Fruit fly (Drosophila melanogaster): ENCODE data around the gene CG11656.

Gene CG11656

DNA sequence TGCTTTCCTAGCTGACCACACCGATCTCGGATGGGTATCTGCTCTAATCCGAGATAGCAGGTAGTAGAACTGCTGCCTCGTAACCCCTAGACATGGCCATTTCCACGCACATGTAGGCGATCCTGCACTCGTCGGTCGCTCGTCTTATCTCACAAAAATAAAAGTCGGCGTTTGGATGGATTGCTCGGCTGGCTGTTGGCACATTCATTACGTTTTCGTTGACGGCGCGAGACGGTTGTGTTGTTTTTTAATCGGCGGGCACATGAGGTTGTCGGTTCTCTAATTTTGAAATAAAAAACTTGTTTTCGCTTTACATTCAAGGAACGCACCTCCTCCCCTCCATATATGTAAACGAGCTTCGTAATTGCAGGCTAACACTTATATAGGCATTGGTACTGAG, 22.6 kb downstream of the CG11656 start, which contains the start of gene ry:
TSS of gene ry (plus strand) at position 206 of the 400 bp plus-strand sequence.
- no peak for TF ChIP-seq CG17612 (GFP tag; IDR thresholded peaks at IDR 0.05)
- TF ChIP-seq CG11504 (tag; optimal IDR thresholded peaks at IDR 0.05), result no peak
- TF ChIP-seq zen (tag; optimal IDR thresholded peaks at IDR 0.05), result no peak
- TF ChIP-seq ci (GFP tag; IDR thresholded peaks at IDR 0.05), result peak; percentile 47; the same call in 1 of the 3 replicates
- TF ChIP-seq Pdp1 (GFP tag; optimal IDR thresholded peaks at IDR 0.05), result peak in 1 of 2 experiments; percentile 73
- 0 out of 3 replicates have a peak, but pooled peaks have one; percentile 10 for TF ChIP-seq CG6791 (GFP tag; IDR thresholded peaks at IDR 0.05; ENCODE audit: partially characterized antibody)
- TF ChIP-seq Atf6 (GFP tag; IDR thresholded peaks at IDR 0.05), result peak; percentile 38; the same call in 1 of the 2 replicates
- TF ChIP-seq sens (GFP tag), result peak; percentile 24
- peak; percentile 18; the same call in 1 of the 3 replicates for TF ChIP-seq Optix (GFP tag; IDR thresholded peaks at IDR 0.05)
- TF ChIP-seq CG34376 (GFP tag; optimal IDR thresholded peaks at IDR 0.05), result peak; percentile 1
- TF ChIP-seq grn (GFP tag; optimal IDR thresholded peaks at IDR 0.05), result peak; percentile 33
- TF ChIP-seq CG12744 (GFP tag; optimal IDR thresholded peaks at IDR 0.05), result no peak
- peak; percentile 25 for TF ChIP-seq amos (GFP tag; IDR thresholded peaks at IDR 0.05; ENCODE audit: partially characterized antibody)
- 0 out of 2 replicates have a peak, but pooled peaks have one; percentile 15 for TF ChIP-seq CG14441 (GFP tag; IDR thresholded peaks at IDR 0.05)
- TF ChIP-seq vfl (GFP tag; optimal IDR thresholded peaks at IDR 0.05), result no peak
- TF ChIP-seq sim (GFP tag; IDR thresholded peaks at IDR 0.05), result peak; percentile 41; the same call in 1 of the 2 replicates
- no peak for TF ChIP-seq Nf-YC (tag; optimal IDR thresholded peaks at IDR 0.05)
- peak; percentile 72 for TF ChIP-seq Med (GFP tag)
- TF ChIP-seq CG2712 (tag; optimal IDR thresholded peaks at IDR 0.05), result no peak
- peak; percentile 38 for TF ChIP-seq CG9437 (GFP tag; optimal IDR thresholded peaks at IDR 0.05)
- TF ChIP-seq CG2199 (GFP tag; IDR thresholded peaks at IDR 0.05), result peak; percentile 60; the same call in 1 of the 3 replicates
- TF ChIP-seq Deaf1 (tag; optimal IDR thresholded peaks at IDR 0.05), result peak; percentile 85

dm6 chr3R:13032975-13033445, 23.3 kb downstream of the CG11656 start:
- TF ChIP-seq CG8388 (GFP tag; optimal IDR thresholded peaks at IDR 0.05) (peak; percentile 3), ken (GFP tag; IDR thresholded peaks at IDR 0.05) (0 out of 3 replicates have a peak, but pooled peaks have one; percentile 39), CG7928 (GFP tag; optimal IDR thresholded peaks at IDR 0.05) (peak; percentile 79), CG18764 (GFP tag; optimal IDR thresholded peaks at IDR 0.05) (peak; percentile 42), CG10321 (GFP tag; IDR thresholded peaks at IDR 0.05) (0 out of 2 replicates have a peak, but pooled peaks have one; percentile 29), CG15696 (tag; optimal IDR thresholded peaks at IDR 0.05) (peak; percentile 39), gt (GFP tag; IDR thresholded peaks at IDR 0.05) (no peak), CG6272 (GFP tag; IDR thresholded peaks at IDR 0.05) (no peak), scrt (GFP tag; optimal IDR thresholded peaks at IDR 0.05) (peak; percentile 42), btn (GFP tag; optimal IDR thresholded peaks at IDR 0.05) (no peak), salm (tag; optimal IDR thresholded peaks at IDR 0.05) (peak; percentile 26), stc (GFP tag; IDR thresholded peaks at IDR 0.05) (0 out of 2 replicates have a peak, but pooled peaks have one; percentile 13), lov (optimal IDR thresholded peaks at IDR 0.05) (no peak), lov (GFP tag; IDR thresholded peaks at IDR 0.05) (peak; percentile 67; the same call in 1 of the 3 replicates), twi (tag; optimal IDR thresholded peaks at IDR 0.05) (peak; percentile 67), NfI (GFP tag; optimal IDR thresholded peaks at IDR 0.05) (no peak), cwo (GFP tag; optimal IDR thresholded peaks at IDR 0.05) (peak; percentile 73), dmrt11E (tag; optimal IDR thresholded peaks at IDR 0.05) (peak; percentile 20), Jarid2 (GFP tag; optimal IDR thresholded peaks at IDR 0.05) (peak; percentile 46), CG10979 (tag; optimal IDR thresholded peaks at IDR 0.05) (peak; percentile 30), CG1647 (GFP tag; optimal IDR thresholded peaks at IDR 0.05) (peak; percentile 5), sd (tag; optimal IDR thresholded peaks at IDR 0.05) (peak; percentile 23), CrebB (tag; optimal IDR thresholded peaks at IDR 0.05) (peak; percentile 26), onecut (GFP tag; IDR thresholded peaks at IDR 0.05) (peak; percentile 36; the same call in 1 of the 2 replicates), pfk (GFP tag; optimal IDR thresholded peaks at IDR 0.05) (peak; percentile 50), Nf-YA (GFP tag; IDR thresholded peaks at IDR 0.05) (0 out of 2 replicates have a peak, but pooled peaks have one; percentile 12), CG17328 (GFP tag; IDR thresholded peaks at IDR 0.05) (peak; percentile 12; the same call in 1 of the 2 replicates), grn (GFP tag; optimal IDR thresholded peaks at IDR 0.05) (peak; percentile 79), CG4404 (GFP tag; IDR thresholded peaks at IDR 0.05) (no peak)

All from whole organism, embryonic.